Fruit fly (Drosophila melanogaster): ENCODE data around the gene CG13933.

The CG13933 gene

DNA sequence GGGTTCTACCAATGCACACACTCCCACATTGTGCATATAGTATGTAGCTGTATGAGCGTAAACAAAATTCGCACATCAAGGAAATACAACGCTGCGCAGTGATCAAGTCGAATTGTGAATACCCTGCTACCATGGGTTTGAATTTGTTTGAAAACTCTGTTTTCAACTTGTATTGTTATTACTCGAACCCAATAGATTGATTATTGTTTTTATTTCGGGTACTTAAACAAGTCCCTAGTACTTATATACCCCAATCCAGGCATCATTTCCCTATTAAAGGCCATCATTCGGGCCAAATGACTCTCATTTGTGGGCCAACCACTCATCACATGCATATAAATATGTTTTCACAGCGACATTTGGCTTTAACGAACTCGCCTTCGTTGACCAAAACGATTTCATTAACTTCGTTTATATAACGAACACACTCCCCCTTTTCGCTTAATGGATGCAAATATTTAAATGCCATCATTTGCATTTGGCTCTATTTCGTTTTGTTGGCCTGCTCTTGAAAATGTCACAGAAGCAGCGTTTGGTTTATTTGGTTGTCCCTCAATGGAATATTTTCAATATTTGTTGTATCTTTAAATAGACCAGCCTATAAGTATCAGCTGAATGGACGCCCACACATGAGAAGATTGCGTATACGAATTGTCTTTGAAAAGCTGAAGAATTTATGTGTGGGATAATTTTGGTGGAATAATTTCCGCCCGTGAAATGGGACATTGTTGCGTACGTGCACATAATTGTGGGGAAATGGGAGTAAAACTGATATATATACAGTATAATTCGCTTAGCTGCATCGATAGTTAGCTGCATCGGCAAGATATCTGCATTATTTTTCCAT is 34.6 kb downstream of the CG13933 start (continued):
- TF ChIP-seq CG17385 (GFP tag; optimal IDR thresholded peaks at IDR 0.05) (peak; percentile 58), CG3407 (GFP tag; optimal IDR thresholded peaks at IDR 0.05) (no peak), rib (GFP tag; IDR thresholded peaks at IDR 0.05) (0 out of 2 replicates have a peak, but pooled peaks have one; percentile 26), CG8765 (GFP tag; IDR thresholded peaks at IDR 0.05) (no peak), ERR (GFP tag; optimal IDR thresholded peaks at IDR 0.05) (no peak), CG4404 (GFP tag; IDR thresholded peaks at IDR 0.05) (peak; percentile 51; the same call in 1 of the 2 replicates), Dip2 (GFP tag; IDR thresholded peaks at IDR 0.05) (no peak), CG17361 (GFP tag; IDR thresholded peaks at IDR 0.05) (peak; percentile 66), ftz-f1 (GFP tag; optimal IDR thresholded peaks at IDR 0.05) (no peak), CG12942 (GFP tag; optimal IDR thresholded peaks at IDR 0.05) (peak; percentile 54), Rx (GFP tag; IDR thresholded peaks at IDR 0.05) (peak; percentile 74), sens-2 (GFP tag; IDR thresholded peaks at IDR 0.05) (0 out of 2 replicates have a peak, but pooled peaks have one; percentile 35), CG30431 (GFP tag; optimal IDR thresholded peaks at IDR 0.05) (peak; percentile 23), CG2875 (GFP tag; optimal IDR thresholded peaks at IDR 0.05) (no peak), MBD-R2 (GFP tag; IDR thresholded peaks at IDR 0.05) (no peak; the same call in 1 of the 2 replicates), ase (GFP tag; IDR thresholded peaks at IDR 0.05) (peak; percentile 85; the same call in 2 of the 3 replicates), Hand (GFP tag; optimal IDR thresholded peaks at IDR 0.05) (no peak), CG7357 (GFP tag; IDR thresholded peaks at IDR 0.05) (peak; percentile 66; the same call in 2 of the 3 replicates), CG33557 (GFP tag; optimal IDR thresholded peaks at IDR 0.05) (no peak), BEAF-32 (GFP tag; optimal IDR thresholded peaks at IDR 0.05) (no peak), CG34376 (GFP tag; optimal IDR thresholded peaks at IDR 0.05) (no peak), Dad (GFP tag; optimal IDR thresholded peaks at IDR 0.05) (no peak), ewg (GFP tag; optimal IDR thresholded peaks at IDR 0.05) (peak; percentile 42), CG3838 (GFP tag; optimal IDR thresholded peaks at IDR 0.05) (no peak), Drgx (GFP tag; IDR thresholded peaks at IDR 0.05) (peak; percentile 52), CG8478 (optimal IDR thresholded peaks at IDR 0.05) (no peak), nerfin-1 (tag; optimal IDR thresholded peaks at IDR 0.05) (peak; percentile 22), crc (GFP tag; optimal IDR thresholded peaks at IDR 0.05) (peak; percentile 60), Lim3 (GFP tag; IDR thresholded peaks at IDR 0.05) (peak; percentile 53; the same call in 1 of the 2 replicates), da (GFP tag; optimal IDR thresholded peaks at IDR 0.05) (no peak), ind (GFP tag; optimal IDR thresholded peaks at IDR 0.05) (no peak), pfk (GFP tag; optimal IDR thresholded peaks at IDR 0.05) (no peak), otp (GFP tag; IDR thresholded peaks at IDR 0.05) (peak; percentile 54; the same call in 1 of the 3 replicates), gt (GFP tag; IDR thresholded peaks at IDR 0.05) (no peak), ems (GFP tag; optimal IDR thresholded peaks at IDR 0.05) (peak; percentile 63), Hr39 (optimal IDR thresholded peaks at IDR 0.05) (no peak), ab (GFP tag; optimal IDR thresholded peaks at IDR 0.05) (peak; percentile 26), Rfx (GFP tag; IDR thresholded peaks at IDR 0.05) (peak; percentile 87), CG2129 (GFP tag; IDR thresholded peaks at IDR 0.05; ENCODE audit: partially characterized antibody) (no peak), slou (GFP tag; optimal IDR thresholded peaks at IDR 0.05) (no peak), nmo (GFP tag; optimal IDR thresholded peaks at IDR 0.05) (peak; percentile 66), CG10267 (tag; optimal IDR thresholded peaks at IDR 0.05) (peak; percentile 19), kay (GFP tag; optimal IDR thresholded peaks at IDR 0.05) (peak; percentile 37), CG1529 (GFP tag; optimal IDR thresholded peaks at IDR 0.05) (no peak), stc (GFP tag; IDR thresholded peaks at IDR 0.05) (peak; percentile 70), H2.0 (GFP tag; IDR thresholded peaks at IDR 0.05) (peak; percentile 77), Lhr (GFP tag; optimal IDR thresholded peaks at IDR 0.05) (no peak), maf-S (GFP tag; optimal IDR thresholded peaks at IDR 0.05) (peak; percentile 48), CG4282 (GFP tag; optimal IDR thresholded peaks at IDR 0.05) (no peak), Tbp (GFP tag; optimal IDR thresholded peaks at IDR 0.05) (no peak), Ssrp (tag; optimal IDR thresholded peaks at IDR 0.05) (peak; percentile 32)
